Fruit fly (Drosophila melanogaster) whole organism, pupa: ENCODE data around the gene CG3982.

Experiments used
- CG10348 ChIP-seq: fragments of 200-800 bp; sonication (Bioruptor generic); IDR thresholded peaks from 2 replicates; pipeline ENCODE4 v1.3.6; 2022; ENCODE audit warnings: missing biosample characterization, missing genetic modification characterization
- CG12605 ChIP-seq: fragments of 200-800 bp; sonication (Bioruptor generic); IDR thresholded peaks from 2 replicates; pipeline ENCODE4 v1.3.6; 2022; ENCODE audit warnings: missing biosample characterization, missing genetic modification characterization
- CG13204 ChIP-seq: fragments of 200-800 bp; sonication (Bioruptor generic); optimal IDR thresholded peaks from 2 replicates; lab custom pipeline; 2018; ENCODE audit warnings: missing biosample characterization, mild to moderate bottlenecking, missing genetic modification characterization, moderate library complexity
- CG14655 ChIP-seq: fragments of 200-800 bp; sonication (Bioruptor generic); optimal IDR thresholded peaks from 3 replicates; lab custom pipeline; 2017; ENCODE audit warnings: mild to moderate bottlenecking, missing biosample characterization, missing genetic modification reagents, missing genetic modification characterization
- CG15710 ChIP-seq: fragments of 200-800 bp; sonication (Bioruptor generic); optimal IDR thresholded peaks from 2 replicates; lab custom pipeline; 2018; ENCODE audit warnings: missing biosample characterization, mild to moderate bottlenecking, missing genetic modification characterization, moderate library complexity
- CG17806 ChIP-seq: fragments of 200-800 bp; sonication (Bioruptor generic); optimal IDR thresholded peaks from 2 replicates; lab custom pipeline; 2018; ENCODE audit warnings: missing biosample characterization, mild to moderate bottlenecking, missing genetic modification characterization, moderate library complexity
- CG32121 ChIP-seq: fragments of 200-800 bp; sonication (Bioruptor generic); IDR thresholded peaks from 2 replicates; pipeline ENCODE4 v1.3.6; 2022; ENCODE audit warnings: missing biosample characterization, missing genetic modification characterization
- CG34367 ChIP-seq: fragments of 200-800 bp; sonication (Bioruptor generic); optimal IDR thresholded peaks from 2 replicates; lab custom pipeline; 2018; ENCODE audit warnings: missing biosample characterization, mild to moderate bottlenecking, missing genetic modification characterization
- CG4496 ChIP-seq: fragments of 200-800 bp; sonication (Bioruptor generic); IDR thresholded peaks from 3 replicates; pipeline ENCODE4 v1.3.6; 2022; ENCODE audit warnings: missing biosample characterization, missing genetic modification characterization
- CG8159 ChIP-seq: fragments of 200-800 bp; sonication (Bioruptor generic); optimal IDR thresholded peaks from 3 replicates; lab custom pipeline; 2018; ENCODE audit warnings: missing biosample characterization, mild to moderate bottlenecking, missing genetic modification characterization, moderate library complexity
- CG8301 ChIP-seq: fragments of 200-800 bp; sonication (Bioruptor generic); optimal IDR thresholded peaks from 2 replicates; lab custom pipeline; 2018; ENCODE audit warnings: missing biosample characterization, mild to moderate bottlenecking, missing genetic modification characterization
- CG9948 ChIP-seq: fragments of 200-800 bp; sonication (Bioruptor generic); optimal IDR thresholded peaks from 2 replicates; lab custom pipeline; 2018; ENCODE audit warnings: missing biosample characterization, mild to moderate bottlenecking, missing genetic modification characterization, moderate library complexity
- D1 ChIP-seq: fragments of 200-800 bp; sonication (Bioruptor generic); optimal IDR thresholded peaks from 2 replicates; lab custom pipeline; 2018; ENCODE audit warnings: missing biosample characterization, mild to moderate bottlenecking, missing genetic modification characterization, moderate library complexity
- EcR ChIP-seq: fragments of 200-800 bp; sonication (Bioruptor generic); optimal IDR thresholded peaks from 3 replicates; lab custom pipeline; 2019; ENCODE audit warnings: missing biosample characterization, missing genetic modification characterization, mild to moderate bottlenecking, moderate library complexity, missing genetic modification reagents
- Ets98B ChIP-seq: fragments of 200-800 bp; sonication (Bioruptor generic); IDR thresholded peaks from 2 replicates; pipeline ENCODE4 v1.3.6; 2022; ENCODE audit warnings: missing biosample characterization, missing genetic modification characterization
- Pif1A ChIP-seq: fragments of 200-800 bp; sonication (Bioruptor generic); optimal IDR thresholded peaks from 3 replicates; lab custom pipeline; 2016; ENCODE audit warnings: missing biosample characterization, missing genetic modification characterization
- Pif1B ChIP-seq: fragments of 200-800 bp; sonication (Bioruptor generic); optimal IDR thresholded peaks from 3 replicates; lab custom pipeline; 2016; ENCODE audit warnings: missing biosample characterization, missing genetic modification characterization
- Snoo ChIP-seq: fragments of 200-800 bp; sonication (Bioruptor generic); optimal IDR thresholded peaks from 3 replicates; lab custom pipeline; 2017; ENCODE audit warnings: missing biosample characterization, mild to moderate bottlenecking, missing genetic modification characterization, inconsistent platforms
- fd96Ca ChIP-seq: fragments of 200-800 bp; sonication (Bioruptor generic); IDR thresholded peaks from 3 replicates; pipeline ENCODE4 v1.3.6; 2022; ENCODE audit warnings: missing biosample characterization, missing genetic modification characterization
- gl ChIP-seq: fragments of 200-800 bp; sonication (Bioruptor generic); optimal IDR thresholded peaks from 2 replicates; lab custom pipeline; 2018; ENCODE audit warnings: missing biosample characterization, mild to moderate bottlenecking, missing genetic modification characterization
- rn ChIP-seq: fragments of 200-800 bp; sonication (Bioruptor generic); IDR thresholded peaks from 2 replicates; pipeline ENCODE4 v1.3.6; 2022; ENCODE audit warnings: missing biosample characterization, missing genetic modification characterization

CG3982 gene

dm6 chr3L:9425838-9426237 lies 8.7 kb upstream of the CG3982 start:
- TF ChIP-seq Ets98B (GFP tag; lab: Robert Waterston, UW) (peak; percentile 63), CG32121 (GFP tag; lab: Robert Waterston, UW) (peak; percentile 51; the same call in 1 of the 2 replicates), CG4496 (peak; percentile 50; the same call in 1 of the 3 replicates), fd96Ca (no peak), CG8301 (tag; lab: Kevin White, UChicago) (peak; percentile 32), CG14655 (GFP tag; lab: Kevin White, UChicago) (peak; percentile 34)

- TF ChIP-seq CG32121 (GFP tag; lab: Robert Waterston, UW) (0 out of 2 replicates have a peak, but pooled peaks have one; percentile 26), Ets98B (GFP tag; lab: Robert Waterston, UW) (peak; percentile 57; the same call in 1 of the 2 replicates), CG15710 (tag; lab: Kevin White, UChicago) (peak; percentile 9), Pif1A (GFP tag; lab: Kevin White, UChicago) (peak; percentile 35), CG17806 (tag; lab: Kevin White, UChicago) (peak; percentile 58), gl (tag; lab: Kevin White, UChicago) (no peak), CG14655 (GFP tag; lab: Kevin White, UChicago) (peak; percentile 42), rn (GFP tag; lab: Robert Waterston, UW) (no peak), EcR (GFP tag; lab: Kevin White, UChicago) (no peak), Snoo (tag; lab: Kevin White, UChicago) (peak; percentile 24), D1 (tag; lab: Kevin White, UChicago) (peak; percentile 4), CG8301 (tag; lab: Kevin White, UChicago) (peak; percentile 49), CG9948 (tag; lab: Kevin White, UChicago) (peak; percentile 12), CG34367 (no peak), Pif1B (no peak), CG4496 (peak; percentile 43; the same call in 1 of the 3 replicates), CG10348 (GFP tag; lab: Robert Waterston, UW) (no peak), CG12605 (GFP tag; lab: Robert Waterston, UW) (0 out of 2 replicates have a peak, but pooled peaks have one; percentile 29), CG8159 (peak; percentile 9)
Observed at dm6 chr3L:9424528-9424911, 7.3 kb upstream of the CG3982 start.

dm6 chr3L:9423757-9424527 lies 6.8 kb upstream of the CG3982 start:
- no peak for TF ChIP-seq Ets98B (GFP tag; lab: Robert Waterston, UW)
- TF ChIP-seq CG12605 (GFP tag; lab: Robert Waterston, UW) = no peak
- no peak for TF ChIP-seq rn (GFP tag; lab: Robert Waterston, UW)
- TF ChIP-seq CG8301 (tag; lab: Kevin White, UChicago) = no peak
- no peak for TF ChIP-seq CG4496
- no peak for TF ChIP-seq Snoo (tag; lab: Kevin White, UChicago)
- TF ChIP-seq CG14655 (GFP tag; lab: Kevin White, UChicago) = no peak
- TF ChIP-seq CG17806 (tag; lab: Kevin White, UChicago) = no peak
- TF ChIP-seq CG10348 (GFP tag; lab: Robert Waterston, UW) = no peak
- no peak for TF ChIP-seq Pif1B
- TF ChIP-seq Pif1A (GFP tag; lab: Kevin White, UChicago) = no peak
- TF ChIP-seq CG13204 (GFP tag; lab: Kevin White, UChicago) = no peak
- TF ChIP-seq gl (tag; lab: Kevin White, UChicago) = no peak
- TF ChIP-seq EcR (GFP tag; lab: Kevin White, UChicago) = no peak
- no peak for TF ChIP-seq CG15710 (tag; lab: Kevin White, UChicago)
- no peak for TF ChIP-seq D1 (tag; lab: Kevin White, UChicago)
- TF ChIP-seq fd96Ca = no peak

dm6 chr3L:9422636-9423419 lies 5.6 kb upstream of the CG3982 start, which contains the start of gene aay:
Gene aay (plus strand): TSS chr3L:9423253.
- TF ChIP-seq CG32121 (GFP tag; lab: Robert Waterston, UW) (peak; percentile 98), Snoo (tag; lab: Kevin White, UChicago) (peak; percentile 99), fd96Ca (peak; percentile 95), EcR (GFP tag; lab: Kevin White, UChicago) (peak; percentile 87), Pif1B (peak; percentile 99), CG8159 (peak; percentile 99), CG4496 (peak; percentile 98), CG9948 (tag; lab: Kevin White, UChicago) (peak; percentile 98), CG34367 (peak; percentile 97), CG17806 (tag; lab: Kevin White, UChicago) (peak; percentile 99), CG13204 (GFP tag; lab: Kevin White, UChicago) (peak; percentile 91), D1 (tag; lab: Kevin White, UChicago) (peak; percentile 98), CG14655 (GFP tag; lab: Kevin White, UChicago) (peak; percentile 97), CG8301 (tag; lab: Kevin White, UChicago) (peak; percentile 97), CG15710 (tag; lab: Kevin White, UChicago) (peak; percentile 98), CG10348 (GFP tag; lab: Robert Waterston, UW) (peak; percentile 87), CG12605 (GFP tag; lab: Robert Waterston, UW) (peak; percentile 98), gl (tag; lab: Kevin White, UChicago) (peak; percentile 94), Ets98B (GFP tag; lab: Robert Waterston, UW) (peak; percentile 98), rn (GFP tag; lab: Robert Waterston, UW) (peak; percentile 95), Pif1A (GFP tag; lab: Kevin White, UChicago) (peak; percentile 99)
